Worm (Caenorhabditis elegans): ENCODE measurements around the gene C04G6.4.

C04G6.4 gene

ce11 chrII:5042381-5042930 lies 40.8 kb downstream of the C04G6.4 start:
- TF ChIP-seq gei-8 (GFP tag; optimal IDR thresholded peaks at IDR 0.05) (no peak), fkh-10 (GFP tag; optimal IDR thresholded peaks at IDR 0.05) (peak; percentile 9), ZK546.5 (tag; optimal IDR thresholded peaks at IDR 0.05) (no peak), madf-5 (GFP tag; IDR thresholded peaks at IDR 0.05) (no peak), aly-2 (tag; optimal IDR thresholded peaks at IDR 0.05) (no peak), egl-27 (tag; optimal IDR thresholded peaks at IDR 0.05) (no peak), rbr-2 (tag; optimal IDR thresholded peaks at IDR 0.05) (no peak), lsy-2 (tag; optimal IDR thresholded peaks at IDR 0.05) (peak in 1 of 2 experiments; percentile 38), Y5F2A.4 (GFP tag; optimal IDR thresholded peaks at IDR 0.05) (no peak), spr-1 (tag; optimal IDR thresholded peaks at IDR 0.05) (no peak), arid-1 (GFP tag; conservative IDR thresholded peaks at IDR 0.05) (no peak), nhr-77 (tag; optimal IDR thresholded peaks at IDR 0.05) (no peak), mxl-3 (GFP tag; optimal IDR thresholded peaks at IDR 0.05) (no peak), unc-62 (GFP tag; optimal IDR thresholded peaks at IDR 0.05 in 1 of 2) (peak in 1 of 2 experiments; percentile 85), unc-62 (tag; optimal IDR thresholded peaks at IDR 0.05) (no peak), hif-1 (tag; optimal IDR thresholded peaks at IDR 0.05) (no peak), F44E2.7 (GFP tag; IDR thresholded peaks at IDR 0.05) (no peak)

- no peak for TF ChIP-seq lim-7 (GFP tag; IDR thresholded peaks at IDR 0.05)
- peak; percentile 31; the same call in 1 of the 2 replicates for TF ChIP-seq lin-38 (GFP tag; IDR thresholded peaks at IDR 0.05)
- peak in 1 of 2 experiments; percentile 33 for TF ChIP-seq lsy-2 (tag; optimal IDR thresholded peaks at IDR 0.05)
These were observed 42.5 kb downstream of the C04G6.4 start, which contains the start of gene F33G12.7 for ce11 chrII:5040631-5041156. F33G12.7 (minus strand) TSS chrII:5040681.

ce11 chrII:5039912-5040311 lies 43.3 kb downstream of the C04G6.4 start, which contains the start of gene golg-2:
golg-2 (minus strand) TSS chrII:5040091.
- no peak for TF ChIP-seq ZK337.2 (GFP tag; IDR thresholded peaks at IDR 0.05)
- no peak for TF ChIP-seq skn-1 (tag; optimal IDR thresholded peaks at IDR 0.05)
- peak in 1 of 2 experiments; percentile 40 for TF ChIP-seq lsy-2 (tag; optimal IDR thresholded peaks at IDR 0.05)
- TF ChIP-seq lin-38 (GFP tag; IDR thresholded peaks at IDR 0.05), result peak; percentile 33
- TF ChIP-seq dpl-1 (GFP tag; optimal IDR thresholded peaks at IDR 0.05), result peak; percentile 21
- no peak for TF ChIP-seq mdt-29 (GFP tag; IDR thresholded peaks at IDR 0.05)
- TF ChIP-seq T26A8.4 (GFP tag; IDR thresholded peaks at IDR 0.05), result no peak
- 0 out of 2 replicates have a peak, but pooled peaks have one; percentile 3 for TF ChIP-seq snpc-1.2 (GFP tag; IDR thresholded peaks at IDR 0.05)

ce11 chrII:5036128-5036527 lies 47.1 kb downstream of the C04G6.4 start, which contains the start of gene lrr-1:
lrr-1 (minus strand) TSS chrII:5036439.
- TF ChIP-seq F37D6.2 (tag; optimal IDR thresholded peaks at IDR 0.05) (no peak), R02D3.7 (tag; optimal IDR thresholded peaks at IDR 0.05) (no peak), unc-62 (GFP tag; optimal IDR thresholded peaks at IDR 0.05 in 1 of 2) (peak in 1 of 2 experiments; percentile 85), unc-62 (tag; optimal IDR thresholded peaks at IDR 0.05) (no peak), arid-1 (GFP tag; conservative IDR thresholded peaks at IDR 0.05) (0 out of 2 replicates have a peak, but pooled peaks have one; percentile 29), nhr-28 (tag; optimal IDR thresholded peaks at IDR 0.05) (no peak)

- TF ChIP-seq ztf-11 (tag; optimal IDR thresholded peaks at IDR 0.05) (no peak), unc-130 (GFP tag; optimal IDR thresholded peaks at IDR 0.05) (no peak)
These were observed 49.3 kb downstream of the C04G6.4 start, which contains the start of gene F33G12.3 for ce11 chrII:5033935-5034334. F33G12.3 (minus strand) TSS chrII:5034035.

- TF ChIP-seq zip-2 (tag; optimal IDR thresholded peaks at IDR 0.05), result peak; percentile 55
- no peak for TF ChIP-seq aly-2 (tag; optimal IDR thresholded peaks at IDR 0.05)
- peak; percentile 76 for TF ChIP-seq Y48G9A.11 (GFP tag; IDR thresholded peaks at IDR 0.05)
- TF ChIP-seq Y105C5A.15 (GFP tag; IDR thresholded peaks at IDR 0.05), result peak; percentile 86; the same call in 1 of the 2 replicates
- peak; percentile 87 for TF ChIP-seq nhr-42 (GFP tag; IDR thresholded peaks at IDR 0.05)
- peak; percentile 79; the same call in 1 of the 2 replicates for TF ChIP-seq zfp-3 (GFP tag; conservative IDR thresholded peaks at IDR 0.05)
- peak; percentile 29 for TF ChIP-seq hlh-30 (tag; optimal IDR thresholded peaks at IDR 0.05; ENCODE audit: insufficient read depth)
- TF ChIP-seq lim-7 (GFP tag; IDR thresholded peaks at IDR 0.05), result peak; percentile 94
- 0 out of 2 replicates have a peak, but pooled peaks have one; percentile 41 for TF ChIP-seq ctbp-1 (GFP tag; IDR thresholded peaks at IDR 0.05)
- peak; percentile 60 for TF ChIP-seq nhr-6 (tag; optimal IDR thresholded peaks at IDR 0.05)
- TF ChIP-seq nhr-237 (tag; optimal IDR thresholded peaks at IDR 0.05), result no peak
- TF ChIP-seq hmg-1.1 (GFP tag; IDR thresholded peaks at IDR 0.05), result peak; percentile 90
- TF ChIP-seq fkh-10 (GFP tag; optimal IDR thresholded peaks at IDR 0.05), result no peak
- TF ChIP-seq egl-43 (GFP tag; IDR thresholded peaks at IDR 0.05), result peak; percentile 94
These were observed 50.6 kb downstream of the C04G6.4 start for ce11 chrII:5032669-5033068.
